Fruit fly (Drosophila melanogaster): Measurements from ENCODE around the gene Usf.

dm6 chrX:4520879-4521278 is 27.7 kb downstream of the Usf start:
- no peak for TF ChIP-seq CG14655 (GFP tag; optimal IDR thresholded peaks at IDR 0.05)
- no peak for TF ChIP-seq Pif1B (GFP tag; optimal IDR thresholded peaks at IDR 0.05)
- TF ChIP-seq rn (GFP tag; IDR thresholded peaks at IDR 0.05), result no peak
- TF ChIP-seq D1 (tag; optimal IDR thresholded peaks at IDR 0.05), result no peak
- TF ChIP-seq EcR (GFP tag; optimal IDR thresholded peaks at IDR 0.05), result no peak
- TF ChIP-seq CG9948 (tag; optimal IDR thresholded peaks at IDR 0.05), result no peak
